Worm (Caenorhabditis elegans): ENCODE measurements around the gene Y116A8C.467.

The Y116A8C.467 gene

ce11 chrIV:17010274-17010673, 53.3 kb downstream of the Y116A8C.467 start:
- TF ChIP-seq flt-1 (GFP tag; IDR thresholded peaks at IDR 0.05) (no peak), ama-1 (optimal IDR thresholded peaks at IDR 0.05) (no peak), hnd-1 (tag; optimal IDR thresholded peaks at IDR 0.05) (no peak), ceh-36 (tag; optimal IDR thresholded peaks at IDR 0.05) (no peak), tra-4 (tag; optimal IDR thresholded peaks at IDR 0.05) (no peak), tbx-37 (GFP tag; conservative IDR thresholded peaks at IDR 0.05) (no peak), ceh-13 (GFP tag; optimal IDR thresholded peaks at IDR 0.05) (no peak), F13C5.2 (tag; optimal IDR thresholded peaks at IDR 0.05) (no peak), hmg-4 (GFP tag; optimal IDR thresholded peaks at IDR 0.05) (no peak), ets-7 (tag; optimal IDR thresholded peaks at IDR 0.05) (no peak), tbx-11 (GFP tag; IDR thresholded peaks at IDR 0.05) (no peak), pes-1 (GFP tag; IDR thresholded peaks at IDR 0.05) (no peak), aly-1 (tag; optimal IDR thresholded peaks at IDR 0.05) (no peak), scrt-1 (GFP tag; IDR thresholded peaks at IDR 0.05) (no peak), sea-1 (GFP tag; conservative IDR thresholded peaks at IDR 0.05) (no peak), B0310.2 (tag; optimal IDR thresholded peaks at IDR 0.05) (no peak), hmbx-1 (tag; optimal IDR thresholded peaks at IDR 0.05) (no peak)
